Worm (Caenorhabditis elegans) whole organism, mixed stage, embryonic: ENCODE measurements around the gene C08E8.2.
A peak's percentile ranks its signal among the peaks of the same experiment; 100 is the strongest.

ENCODE experiments used
- blmp-1 ChIP-seq: fragments of 150-350 bp; optimal IDR thresholded peaks from 2 replicates; lab custom pipeline; 2014; ENCODE audit warnings: missing biosample characterization, missing genetic modification characterization
- ceh-39 ChIP-seq: fragments of 150-350 bp; optimal IDR thresholded peaks from 2 replicates; lab custom pipeline; 2014; ENCODE audit warnings: missing biosample characterization, missing genetic modification characterization
- ces-1 ChIP-seq: fragments of 150-350 bp; optimal IDR thresholded peaks from 2 replicates; lab custom pipeline; 2014; ENCODE audit warnings: missing biosample characterization, missing genetic modification reagents, missing genetic modification characterization
- elt-1 ChIP-seq: sonication (generic microtip); optimal IDR thresholded peaks from 2 replicates; lab custom pipeline; 2017; ENCODE audit warnings: missing genetic modification characterization, mild to moderate bottlenecking, missing compliant biosample characterization, antibody characterized with exemption, moderate library complexity, borderline replicate concordance; ENCODE audit not compliant: insufficient read depth
- elt-3 ChIP-seq: fragments of 150-350 bp; optimal IDR thresholded peaks from 2 replicates; lab custom pipeline; 2014; ENCODE audit warnings: missing biosample characterization, missing genetic modification characterization
- flh-1 ChIP-seq: fragments of 200-800 bp; sonication (Bioruptor generic); optimal IDR thresholded peaks from 2 replicates; lab custom pipeline; 2018; ENCODE audit warnings: mild to moderate bottlenecking, missing genetic modification characterization, moderate library complexity, missing compliant biosample characterization
- nhr-2 ChIP-seq: fragments of 150-350 bp; optimal IDR thresholded peaks from 2 replicates; lab custom pipeline; 2014; ENCODE audit warnings: missing biosample characterization, missing genetic modification characterization
- nhr-237 ChIP-seq: fragments of 150-350 bp; optimal IDR thresholded peaks from 2 replicates; lab custom pipeline; 2014; ENCODE audit warnings: missing biosample characterization, missing genetic modification characterization
- nhr-76 ChIP-seq: sonication (generic microtip); optimal IDR thresholded peaks from 2 replicates; lab custom pipeline; 2017; ENCODE audit warnings: missing biosample characterization, missing genetic modification characterization
- pha-4 ChIP-seq: fragments of 150-350 bp; optimal IDR thresholded peaks from 2 replicates; lab custom pipeline; 2018; ENCODE audit warnings: missing biosample characterization, missing genetic modification reagents, missing genetic modification characterization
- unc-39 ChIP-seq: fragments of 150-350 bp; optimal IDR thresholded peaks from 2 replicates; lab custom pipeline; 2014; ENCODE audit warnings: missing biosample characterization, missing genetic modification characterization
- unc-62 ChIP-seq: fragments of 150-350 bp; optimal IDR thresholded peaks from 2 replicates; lab custom pipeline; 2014; ENCODE audit warnings: missing biosample characterization, missing genetic modification reagents, missing genetic modification characterization
- ztf-11 ChIP-seq: fragments of 150-350 bp; optimal IDR thresholded peaks from 2 replicates; lab custom pipeline; 2014; ENCODE audit warnings: missing biosample characterization, missing genetic modification characterization

ce11 chrV:18371579-18371978 lies 15.9 kb upstream of the C08E8.2 start, which contains the start of gene C08E8.4:
- TF ChIP-seq nhr-2 (tag; lab: Kevin White, UChicago) (no peak), ces-1 (GFP tag; lab: Kevin White, UChicago) (no peak), elt-1 (tag; lab: Kevin White, UChicago) (no peak), unc-62 (GFP tag; lab: Kevin White, UChicago) (no peak), blmp-1 (tag; lab: Kevin White, UChicago) (no peak), pha-4 (no peak), nhr-237 (tag; lab: Kevin White, UChicago) (no peak), nhr-76 (tag; lab: Kevin White, UChicago) (no peak), ceh-39 (no peak), unc-39 (tag; lab: Kevin White, UChicago) (no peak), ztf-11 (no peak), elt-3 (tag; lab: Kevin White, UChicago) (peak; percentile 16), flh-1 (GFP tag; lab: Kevin White, UChicago) (no peak)
